Fruit fly (Drosophila melanogaster): ENCODE results near the gene CG9801.

DNA sequence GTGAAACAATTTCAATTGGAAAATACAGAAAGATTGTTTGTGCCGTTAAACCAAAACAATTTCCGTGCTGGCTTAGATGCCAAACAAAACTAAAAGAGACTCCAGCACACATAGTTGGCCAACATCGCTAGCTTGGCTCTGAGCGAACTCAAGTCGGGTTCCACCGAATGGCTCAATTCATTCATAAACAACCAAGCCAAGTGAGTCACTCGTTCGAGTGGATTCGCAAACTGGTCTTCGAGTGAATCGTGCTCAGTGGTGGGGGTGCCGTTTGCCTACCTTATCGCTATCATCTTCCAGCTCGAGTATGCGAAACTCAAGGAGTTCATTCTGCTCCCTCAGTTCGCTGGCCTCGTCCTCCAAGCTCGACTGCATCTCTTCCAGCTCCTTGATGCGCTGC, 38.0 kb upstream of the CG9801 start:
- TF ChIP-seq cnc (optimal IDR thresholded peaks at IDR 0.05) (no peak), Mnt (GFP tag; optimal IDR thresholded peaks at IDR 0.05) (no peak), CG14711 (tag; optimal IDR thresholded peaks at IDR 0.05) (no peak), bab1 (GFP tag; optimal IDR thresholded peaks at IDR 0.05) (no peak), pad (GFP tag; optimal IDR thresholded peaks at IDR 0.05) (no peak), Clk (GFP tag; optimal IDR thresholded peaks at IDR 0.05) (no peak)

All from whole organism, adult.